Worm (Caenorhabditis elegans): ENCODE measurements around the gene cdd-2.

- no peak for TF ChIP-seq pax-1 (tag; optimal IDR thresholded peaks at IDR 0.05)
- no peak for TF ChIP-seq ceh-6 (GFP tag; optimal IDR thresholded peaks at IDR 0.05)
- TF ChIP-seq ahr-1 (tag; optimal IDR thresholded peaks at IDR 0.05), result no peak
- TF ChIP-seq dmd-4 (tag; optimal IDR thresholded peaks at IDR 0.05; ENCODE audit: borderline replicate concordance), result no peak
- TF ChIP-seq eyg-1 (tag; optimal IDR thresholded peaks at IDR 0.05), result no peak
- TF ChIP-seq ama-1 (optimal IDR thresholded peaks at IDR 0.05), result no peak
Measured at ce11 chrIV:7588631-7589030, 40.9 kb upstream of the cdd-2 start, which contains the start of gene cla-1.
